Fruit fly (Drosophila melanogaster) whole organism, embryonic: ENCODE data around the gene CG15012.

Experiments used
- ATbp ChIP-seq: fragments of 200-800 bp; sonication (Bioruptor generic); optimal IDR thresholded peaks from 2 replicates; lab custom pipeline; 2017; ENCODE audit warnings: missing biosample characterization, mild to moderate bottlenecking, missing genetic modification characterization, missing genetic modification reagents
- Awh ChIP-seq: fragments of 200-800 bp; sonication (Bioruptor generic); IDR thresholded peaks from 2 replicates; pipeline ENCODE4, ENCODE4 v1.3.6; 2022; ENCODE audit warnings: missing biosample characterization, missing genetic modification characterization
- C15 ChIP-seq: fragments of 200-800 bp; sonication (Bioruptor generic); IDR thresholded peaks from 3 replicates; pipeline ENCODE4 v1.3.6; 2022; ENCODE audit warnings: missing biosample characterization, missing genetic modification characterization
- CG14441 ChIP-seq: fragments of 200-800 bp; sonication (Bioruptor generic); IDR thresholded peaks from 2 replicates; pipeline ENCODE4 v1.3.6; 2022; ENCODE audit warnings: missing biosample characterization, missing genetic modification characterization
- CG14965 ChIP-seq: fragments of 200-800 bp; sonication (Bioruptor generic); optimal IDR thresholded peaks from 2 replicates; lab custom pipeline; 2016; ENCODE audit warnings: missing biosample characterization, missing genetic modification characterization, borderline replicate concordance
- CG1602 ChIP-seq: fragments of 200-800 bp; sonication (Bioruptor generic); optimal IDR thresholded peaks from 3 replicates; lab custom pipeline; 2016; ENCODE audit warnings: missing biosample characterization, missing genetic modification characterization
- CG17361 ChIP-seq: fragments of 200-800 bp; sonication (Bioruptor generic); IDR thresholded peaks from 3 replicates; pipeline ENCODE4 v1.3.6; 2022; ENCODE audit warnings: missing biosample characterization, missing genetic modification characterization
- CG18011 ChIP-seq: fragments of 200-800 bp; sonication (Bioruptor generic); optimal IDR thresholded peaks from 2 replicates; lab custom pipeline; 2017; ENCODE audit warnings: missing biosample characterization, missing genetic modification characterization, mild to moderate bottlenecking, moderate library complexity, missing genotype
- CG2712 ChIP-seq: fragments of 200-800 bp; optimal IDR thresholded peaks from 3 replicates; lab custom pipeline; 2019; ENCODE audit warnings: missing biosample characterization, mild to moderate bottlenecking, missing genetic modification characterization, moderate library complexity
- CG31224 ChIP-seq: fragments of 200-800 bp; sonication (Bioruptor generic); IDR thresholded peaks from 2 replicates; pipeline ENCODE4 v1.3.6; 2022; ENCODE audit warnings: missing biosample characterization, missing genetic modification characterization
- CG33213 ChIP-seq: fragments of 200-800 bp; sonication (Bioruptor generic); optimal IDR thresholded peaks from 3 replicates; lab custom pipeline; 2016; ENCODE audit warnings: missing biosample characterization, missing genetic modification characterization
- CG3838 ChIP-seq: fragments of 200-800 bp; sonication (Bioruptor generic); optimal IDR thresholded peaks from 3 replicates; lab custom pipeline; 2016; ENCODE audit warnings: missing biosample characterization, missing genetic modification characterization
- CG4282 ChIP-seq: fragments of 200-800 bp; sonication (Bioruptor generic); optimal IDR thresholded peaks from 2 replicates; lab custom pipeline; 2016; ENCODE audit warnings: missing biosample characterization, missing genetic modification characterization
- CG4617 ChIP-seq: fragments of 200-800 bp; sonication (Bioruptor generic); optimal IDR thresholded peaks from 3 replicates; lab custom pipeline; 2016; ENCODE audit warnings: missing biosample characterization, missing genetic modification characterization, borderline replicate concordance
- CG5953 ChIP-seq: fragments of 200-800 bp; sonication (Bioruptor generic); IDR thresholded peaks from 2 replicates; pipeline ENCODE4 v1.3.6; 2022; ENCODE audit warnings: missing biosample characterization, missing genetic modification characterization
- CG9727 ChIP-seq: fragments of 200-800 bp; sonication (Bioruptor generic); optimal IDR thresholded peaks from 3 replicates; lab custom pipeline; 2017; ENCODE audit warnings: missing biosample characterization, mild to moderate bottlenecking, missing genetic modification characterization
- CrebB ChIP-seq: fragments of 200-800 bp; sonication (Bioruptor generic); optimal IDR thresholded peaks from 3 replicates; lab custom pipeline; 2018; ENCODE audit warnings: missing biosample characterization, mild to moderate bottlenecking, missing genetic modification characterization
- Deaf1 ChIP-seq: fragments of 200-800 bp; optimal IDR thresholded peaks from 3 replicates; lab custom pipeline; 2019; ENCODE audit warnings: missing biosample characterization, mild to moderate bottlenecking, missing genetic modification characterization, moderate library complexity
- Dek ChIP-seq: fragments of 200-800 bp; sonication (Bioruptor generic); optimal IDR thresholded peaks from 3 replicates; lab custom pipeline; 2019; ENCODE audit warnings: missing biosample characterization, mild to moderate bottlenecking, missing genetic modification characterization, moderate library complexity
- Ets65A ChIP-seq: fragments of 200-800 bp; sonication (Bioruptor generic); peaks from one replicate; lab custom pipeline; 2016; ENCODE audit warnings: missing biosample characterization, missing genetic modification characterization
- Fer2 ChIP-seq: fragments of 200-800 bp; sonication (Bioruptor generic); optimal IDR thresholded peaks from 2 replicates; lab custom pipeline; 2018; ENCODE audit warnings: missing biosample characterization, mild to moderate bottlenecking, missing genetic modification characterization, moderate library complexity
- Fer3 ChIP-seq: fragments of 200-800 bp; sonication (Bioruptor generic); optimal IDR thresholded peaks from 2 replicates; lab custom pipeline; 2018; ENCODE audit warnings: missing biosample characterization, mild to moderate bottlenecking, missing genetic modification characterization, moderate library complexity
- Hand ChIP-seq: fragments of 200-800 bp; sonication (Bioruptor generic); optimal IDR thresholded peaks from 2 replicates; lab custom pipeline; 2017; ENCODE audit warnings: mild to moderate bottlenecking, missing biosample characterization, missing genetic modification reagents, missing genetic modification characterization
- Oli ChIP-seq: fragments of 200-800 bp; sonication (Bioruptor generic); optimal IDR thresholded peaks from 2 replicates; lab custom pipeline; 2018; ENCODE audit warnings: missing biosample characterization, mild to moderate bottlenecking, missing genetic modification characterization, moderate library complexity
- PHDP ChIP-seq: fragments of 200-800 bp; sonication (Bioruptor generic); optimal IDR thresholded peaks from 3 replicates; lab custom pipeline; 2018; ENCODE audit warnings: missing biosample characterization, mild to moderate bottlenecking, missing genetic modification characterization, moderate library complexity
- Rfx ChIP-seq: fragments of 200-800 bp; sonication (Bioruptor generic); IDR thresholded peaks from 2 replicates; pipeline ENCODE4 v1.3.6; 2022; ENCODE audit warnings: missing biosample characterization, missing genetic modification characterization
- Six4 ChIP-seq: fragments of 200-800 bp; sonication (Bioruptor generic); optimal IDR thresholded peaks from 2 replicates; lab custom pipeline; 2016; ENCODE audit warnings: missing biosample characterization, missing genetic modification characterization
- ac ChIP-seq: fragments of 200-800 bp; sonication (Bioruptor generic); optimal IDR thresholded peaks from 3 replicates; lab custom pipeline; 2017; ENCODE audit warnings: missing biosample characterization, mild to moderate bottlenecking, missing genetic modification characterization
- bcd ChIP-seq: fragments of 200-800 bp; sonication (Bioruptor generic); optimal IDR thresholded peaks from 2 replicates; lab custom pipeline; 2017; ENCODE audit warnings: missing biosample characterization, mild to moderate bottlenecking, missing genetic modification characterization
- cad ChIP-seq: fragments of >200 bp; optimal IDR thresholded peaks from 2 replicates; lab custom pipeline; 2017; ENCODE audit warnings: missing biosample characterization, missing genetic modification characterization
- cwo ChIP-seq: fragments of 200-800 bp; sonication (Bioruptor generic); optimal IDR thresholded peaks from 3 replicates; lab custom pipeline; 2017; ENCODE audit warnings: missing biosample characterization, missing genetic modification characterization, mild to moderate bottlenecking, moderate library complexity, missing genetic modification reagents
- esg ChIP-seq: fragments of 200-800 bp; sonication (Bioruptor generic); conservative IDR thresholded peaks from 2 replicates; pipeline ENCODE4 v1.3.6; 2022; ENCODE audit warnings: missing biosample characterization, missing genetic modification characterization
- exex ChIP-seq: fragments of 200-800 bp; sonication (Bioruptor generic); optimal IDR thresholded peaks from 4 replicates; lab custom pipeline; 2018; ENCODE audit warnings: missing biosample characterization, mild to moderate bottlenecking, missing genetic modification characterization, moderate library complexity
- eyg ChIP-seq: fragments of 200-800 bp; sonication (Bioruptor generic); optimal IDR thresholded peaks from 3 replicates; lab custom pipeline; 2016; ENCODE audit warnings: missing biosample characterization, missing genetic modification characterization
- gfzf ChIP-seq: fragments of 200-800 bp; sonication (Bioruptor generic); optimal IDR thresholded peaks from 2 replicates; lab custom pipeline; 2016; ENCODE audit warnings: missing biosample characterization, mild to moderate bottlenecking, missing genetic modification characterization, moderate library complexity
- h ChIP-seq: fragments of >200 bp; optimal IDR thresholded peaks from 2 replicates; lab custom pipeline; 2017
- jigr1 ChIP-seq: fragments of 200-800 bp; sonication (Bioruptor generic); IDR thresholded peaks from 3 replicates; pipeline ENCODE4 v1.3.6; 2022; ENCODE audit warnings: missing biosample characterization, missing genetic modification characterization
- ken ChIP-seq: fragments of 200-800 bp; sonication (Bioruptor generic); IDR thresholded peaks from 3 replicates; pipeline ENCODE4 v1.3.6; 2022; ENCODE audit warnings: missing biosample characterization, missing genetic modification characterization
- lab ChIP-seq: fragments of 200-800 bp; sonication (Bioruptor generic); optimal IDR thresholded peaks from 3 replicates; lab custom pipeline; 2017; ENCODE audit warnings: missing biosample characterization, missing genetic modification characterization, mild to moderate bottlenecking, moderate library complexity, missing genetic modification reagents
- lilli ChIP-seq: fragments of 200-800 bp; sonication (Bioruptor generic); optimal IDR thresholded peaks from 3 replicates; lab custom pipeline; 2016; ENCODE audit warnings: missing biosample characterization, missing genetic modification characterization
- mam ChIP-seq: fragments of 200-800 bp; sonication (Bioruptor generic); optimal IDR thresholded peaks from 3 replicates; lab custom pipeline; 2016; ENCODE audit warnings: missing biosample characterization, missing genetic modification characterization
- nmo ChIP-seq: fragments of 200-800 bp; sonication (Bioruptor generic); optimal IDR thresholded peaks from 2 replicates; lab custom pipeline; 2018; ENCODE audit warnings: missing biosample characterization, mild to moderate bottlenecking, missing genetic modification characterization, moderate library complexity
- onecut ChIP-seq: fragments of 200-800 bp; sonication (Bioruptor generic); IDR thresholded peaks from 2 replicates; pipeline ENCODE4 v1.3.6; 2022; ENCODE audit warnings: missing biosample characterization, missing genetic modification characterization
- otp ChIP-seq: fragments of 200-800 bp; sonication (Bioruptor generic); IDR thresholded peaks from 3 replicates; pipeline ENCODE4, ENCODE4 v1.3.6; 2022; ENCODE audit warnings: missing biosample characterization, missing genetic modification characterization
- pum ChIP-seq: fragments of 200-800 bp; sonication (Bioruptor generic); optimal IDR thresholded peaks from 2 replicates; lab custom pipeline; 2016; ENCODE audit warnings: missing biosample characterization, missing genetic modification characterization
- salm ChIP-seq: fragments of 200-800 bp; sonication (Bioruptor generic); optimal IDR thresholded peaks from 2 replicates; lab custom pipeline; 2018; ENCODE audit warnings: missing biosample characterization, mild to moderate bottlenecking, missing genetic modification characterization
- scrt ChIP-seq: fragments of 200-800 bp; sonication (Bioruptor generic); optimal IDR thresholded peaks from 2 replicates; lab custom pipeline; 2018; ENCODE audit warnings: missing biosample characterization, mild to moderate bottlenecking, missing genetic modification characterization, moderate library complexity
- sisA ChIP-seq: fragments of 200-800 bp; sonication (Bioruptor generic); IDR thresholded peaks from 2 replicates; pipeline ENCODE4 v1.3.6; 2022; ENCODE audit warnings: missing biosample characterization, missing genetic modification characterization
- tx ChIP-seq: fragments of 200-800 bp; sonication (Bioruptor generic); optimal IDR thresholded peaks from 2 replicates; lab custom pipeline; 2016; ENCODE audit warnings: missing biosample characterization, missing genetic modification characterization
- vnd ChIP-seq: fragments of 200-800 bp; sonication (Bioruptor generic); IDR thresholded peaks from 3 replicates; pipeline ENCODE4 v1.3.6; 2022; ENCODE audit warnings: missing biosample characterization, missing genetic modification characterization; ENCODE audit not compliant: partially characterized antibody
- vvl ChIP-seq: fragments of 200-800 bp; sonication (Bioruptor generic); IDR thresholded peaks from 2 replicates; pipeline ENCODE4 v1.3.6; 2022; ENCODE audit warnings: missing biosample characterization, missing genetic modification characterization
- zfh1 ChIP-seq: fragments of 200-800 bp; sonication (Bioruptor generic); IDR thresholded peaks from 3 replicates; pipeline ENCODE4 v1.3.6; 2022; ENCODE audit warnings: missing biosample characterization, missing genetic modification characterization

The CG15012 gene

dm6 chr3L:4313299-4313698, 21.3 kb upstream of the CG15012 start, which contains the start of gene Claspin (continued):
- TF ChIP-seq vnd (GFP tag; lab: Robert Waterston, UW) (no peak), cad (GFP tag; lab: Kevin White, UChicago) (no peak), Deaf1 (tag; lab: Kevin White, UChicago) (no peak), ATbp (GFP tag; lab: Kevin White, UChicago) (no peak), tx (peak; percentile 30), h (lab: Kevin White, UChicago) (no peak), sisA (no peak), CG4282 (GFP tag; lab: Kevin White, UChicago) (peak; percentile 50), CG31224 (no peak), jigr1 (GFP tag; lab: Robert Waterston, UW) (no peak), CG4617 (peak; percentile 37), CG14965 (GFP tag; lab: Kevin White, UChicago) (no peak), Fer3 (tag; lab: Kevin White, UChicago) (no peak), CG14441 (GFP tag; lab: Robert Waterston, UW) (no peak), cwo (no peak), CG33213 (peak; percentile 45), C15 (no peak), CG3838 (no peak), lilli (GFP tag; lab: Kevin White, UChicago) (peak; percentile 65), CG1602 (GFP tag; lab: Kevin White, UChicago) (peak; percentile 27), vvl (GFP tag; lab: Robert Waterston, UW) (peak; percentile 60), gfzf (GFP tag; lab: Kevin White, UChicago) (peak; percentile 49), mam (GFP tag; lab: Kevin White, UChicago) (peak; percentile 60), exex (tag; lab: Kevin White, UChicago) (peak; percentile 14), CG2712 (peak; percentile 45), ac (GFP tag; lab: Kevin White, UChicago) (no peak), salm (tag; lab: Kevin White, UChicago) (no peak), CG17361 (GFP tag; lab: Robert Waterston, UW) (no peak), onecut (GFP tag; lab: Robert Waterston, UW) (no peak), Ets65A (GFP tag; lab: Kevin White, UChicago) (peak; percentile 96), zfh1 (no peak), PHDP (peak; percentile 40), esg (GFP tag; lab: Robert Waterston, UW) (no peak), eyg (GFP tag; lab: Kevin White, UChicago) (no peak), ken (GFP tag; lab: Robert Waterston, UW) (peak; percentile 41; the same call in 1 of the 3 replicates), Dek (peak; percentile 45), CG5953 (GFP tag; lab: Robert Waterston, UW) (no peak), Rfx (GFP tag; lab: Robert Waterston, UW) (peak; percentile 75), nmo (peak; percentile 44), otp (GFP tag; lab: Robert Waterston, UW) (no peak), scrt (GFP tag; lab: Kevin White, UChicago) (no peak), pum (GFP tag; lab: Kevin White, UChicago) (no peak), Awh (GFP tag; lab: Robert Waterston, UW) (no peak; the same call in 1 of the 2 replicates), CG18011 (GFP tag; lab: Kevin White, UChicago) (no peak), bcd (GFP tag; lab: Kevin White, UChicago) (peak; percentile 26), Oli (tag; lab: Kevin White, UChicago) (no peak), CrebB (tag; lab: Kevin White, UChicago) (no peak), lab (GFP tag; lab: Kevin White, UChicago) (peak; percentile 53), Hand (GFP tag; lab: Kevin White, UChicago) (no peak), Fer2 (no peak), CG9727 (GFP tag; lab: Kevin White, UChicago) (no peak), Six4 (GFP tag; lab: Kevin White, UChicago) (no peak)
